Fruit fly (Drosophila melanogaster) whole organism, prepupa: ENCODE measurements around the gene CG33093.

Experiments
- CG10631 ChIP-seq: fragments of 200-800 bp; sonication (Bioruptor generic); optimal IDR thresholded peaks from 2 replicates; lab custom pipeline; 2016; ENCODE audit warnings: missing biosample characterization, missing genetic modification characterization
- CG10669 ChIP-seq: fragments of 200-800 bp; sonication (Bioruptor generic); optimal IDR thresholded peaks from 3 replicates; lab custom pipeline; 2018; ENCODE audit warnings: missing biosample characterization, mild to moderate bottlenecking, missing genetic modification characterization, moderate library complexity
- CG11294 ChIP-seq: fragments of 200-800 bp; sonication (Bioruptor generic); IDR thresholded peaks from 2 replicates; pipeline ENCODE4 v1.3.6; 2022; ENCODE audit warnings: missing biosample characterization, missing genetic modification characterization
- CG1621 ChIP-seq: fragments of 200-800 bp; sonication (Bioruptor generic); optimal IDR thresholded peaks from 3 replicates; lab custom pipeline; 2018; ENCODE audit warnings: missing biosample characterization, mild to moderate bottlenecking, missing genetic modification characterization
- CG16779 ChIP-seq: fragments of 200-800 bp; sonication (Bioruptor generic); optimal IDR thresholded peaks from 3 replicates; lab custom pipeline; 2017; ENCODE audit warnings: missing biosample characterization, mild to moderate bottlenecking, missing genetic modification characterization
- CG3032 ChIP-seq: fragments of 200-800 bp; optimal IDR thresholded peaks from 2 replicates; lab custom pipeline; 2019; ENCODE audit warnings: missing biosample characterization, mild to moderate bottlenecking, missing genetic modification characterization, moderate library complexity
- CG31627 ChIP-seq: fragments of 200-800 bp; sonication (Bioruptor generic); optimal IDR thresholded peaks from 3 replicates; lab custom pipeline; 2016; ENCODE audit warnings: missing biosample characterization, missing genetic modification characterization
- CG3919 ChIP-seq: fragments of 200-800 bp; sonication (Bioruptor generic); optimal IDR thresholded peaks from 3 replicates; lab custom pipeline; 2016; ENCODE audit warnings: missing biosample characterization, missing genetic modification characterization
- CG4318 ChIP-seq: fragments of 200-800 bp; sonication (Bioruptor generic); optimal IDR thresholded peaks from 3 replicates; lab custom pipeline; 2017; ENCODE audit warnings: missing biosample characterization, mild to moderate bottlenecking, missing genetic modification characterization
- CG6163 ChIP-seq: fragments of 200-800 bp; sonication (Bioruptor generic); IDR thresholded peaks from 3 replicates; pipeline ENCODE4 v1.3.6; 2022; ENCODE audit warnings: missing biosample characterization, missing genetic modification characterization
- CG6276 ChIP-seq: fragments of 200-800 bp; sonication (Bioruptor generic); optimal IDR thresholded peaks from 2 replicates; lab custom pipeline; 2017; ENCODE audit warnings: missing biosample characterization, mild to moderate bottlenecking, missing genetic modification characterization
- CG6792 ChIP-seq: fragments of 200-800 bp; sonication (Bioruptor generic); optimal IDR thresholded peaks from 3 replicates; lab custom pipeline; 2016; ENCODE audit warnings: missing biosample characterization, missing genetic modification characterization
- CG6854 ChIP-seq: fragments of 200-800 bp; sonication (Bioruptor generic); optimal IDR thresholded peaks from 2 replicates; lab custom pipeline; 2017; ENCODE audit warnings: missing biosample characterization, mild to moderate bottlenecking, missing genetic modification characterization
- CG7368 ChIP-seq: fragments of 200-800 bp; sonication (Bioruptor generic); optimal IDR thresholded peaks from 3 replicates; lab custom pipeline; 2016; ENCODE audit warnings: missing biosample characterization, missing genetic modification characterization
- CG9139 ChIP-seq: fragments of 200-800 bp; sonication (Bioruptor generic); optimal IDR thresholded peaks from 3 replicates; lab custom pipeline; 2017; ENCODE audit warnings: missing biosample characterization, mild to moderate bottlenecking, missing genetic modification characterization
- Eip93F ChIP-seq: fragments of 200-800 bp; sonication (Bioruptor generic); optimal IDR thresholded peaks from 2 replicates; lab custom pipeline; 2016; ENCODE audit warnings: missing biosample characterization, mild to moderate bottlenecking, missing genetic modification characterization
- Ets21C ChIP-seq: fragments of 200-800 bp; sonication (Bioruptor generic); optimal IDR thresholded peaks from 3 replicates; lab custom pipeline; 2016; ENCODE audit warnings: missing biosample characterization, missing genetic modification characterization
- Ets96B ChIP-seq: fragments of 200-800 bp; optimal IDR thresholded peaks from 2 replicates; lab custom pipeline; 2019; ENCODE audit warnings: missing biosample characterization, mild to moderate bottlenecking, missing genetic modification characterization, moderate library complexity
- Hr39 ChIP-seq: fragments of 200-800 bp; sonication (Bioruptor generic); optimal IDR thresholded peaks from 2 replicates; lab custom pipeline; 2016; ENCODE audit warnings: missing biosample characterization, missing genetic modification characterization
- Lpt ChIP-seq: fragments of 200-800 bp; sonication (Bioruptor generic); optimal IDR thresholded peaks from 3 replicates; lab custom pipeline; 2016; ENCODE audit warnings: missing biosample characterization, missing genetic modification characterization
- OdsH ChIP-seq: fragments of 200-800 bp; sonication (Bioruptor generic); optimal IDR thresholded peaks from 3 replicates; lab custom pipeline; 2016; ENCODE audit warnings: missing biosample characterization, missing genetic modification characterization
- Smox ChIP-seq: fragments of 200-800 bp; sonication (Bioruptor generic); optimal IDR thresholded peaks from 3 replicates; lab custom pipeline; 2016; ENCODE audit warnings: missing biosample characterization, missing genetic modification characterization
- Sox102F ChIP-seq: fragments of 200-800 bp; sonication (Bioruptor generic); optimal IDR thresholded peaks from 2 replicates; lab custom pipeline; 2016; ENCODE audit warnings: missing biosample characterization, mild to moderate bottlenecking, missing genetic modification characterization
- Sox15 ChIP-seq: fragments of 200-800 bp; sonication (Bioruptor generic); optimal IDR thresholded peaks from 3 replicates; lab custom pipeline; 2016; ENCODE audit warnings: missing biosample characterization, missing genetic modification characterization
- acj6 ChIP-seq: fragments of 200-800 bp; sonication (Bioruptor generic); optimal IDR thresholded peaks from 3 replicates; lab custom pipeline; 2016; ENCODE audit warnings: missing biosample characterization, missing genetic modification characterization
- dac ChIP-seq: fragments of 200-800 bp; sonication (Bioruptor generic); optimal IDR thresholded peaks from 2 replicates; lab custom pipeline; 2017; ENCODE audit warnings: missing biosample characterization, mild to moderate bottlenecking, missing genetic modification characterization
- dsx ChIP-seq: fragments of 200-800 bp; optimal IDR thresholded peaks from 3 replicates; lab custom pipeline; 2019; ENCODE audit warnings: missing biosample characterization, mild to moderate bottlenecking, missing genetic modification characterization, moderate library complexity; ENCODE audit not compliant: poor library complexity, severe bottlenecking
- esn ChIP-seq: fragments of 200-800 bp; sonication (Bioruptor generic); optimal IDR thresholded peaks from 2 replicates; lab custom pipeline; 2016; ENCODE audit warnings: missing biosample characterization, mild to moderate bottlenecking, missing genetic modification characterization, moderate library complexity
- fd59A ChIP-seq: fragments of 200-800 bp; sonication (Bioruptor generic); optimal IDR thresholded peaks from 2 replicates; lab custom pipeline; 2017; ENCODE audit warnings: missing biosample characterization, mild to moderate bottlenecking, missing genetic modification characterization, missing genetic modification reagents
- fd85E ChIP-seq: fragments of 200-800 bp; sonication (Bioruptor generic); optimal IDR thresholded peaks from 3 replicates; lab custom pipeline; 2016; ENCODE audit warnings: missing biosample characterization, missing genetic modification characterization
- fkh ChIP-seq: fragments of 200-800 bp; sonication (Bioruptor generic); optimal IDR thresholded peaks from 3 replicates; lab custom pipeline; 2017; ENCODE audit warnings: missing biosample characterization, mild to moderate bottlenecking, missing genetic modification characterization, moderate library complexity
- lz ChIP-seq: fragments of 200-800 bp; sonication (Bioruptor generic); optimal IDR thresholded peaks from 3 replicates; lab custom pipeline; 2016; ENCODE audit warnings: missing biosample characterization, missing genetic modification characterization
- net ChIP-seq: fragments of 200-800 bp; sonication (Bioruptor generic); optimal IDR thresholded peaks from 3 replicates; lab custom pipeline; 2016; ENCODE audit warnings: missing biosample characterization, missing genetic modification characterization
- pdm3 ChIP-seq: fragments of 200-800 bp; sonication (Bioruptor generic); optimal IDR thresholded peaks from 3 replicates; lab custom pipeline; 2016; ENCODE audit warnings: missing biosample characterization, missing genetic modification characterization
- ss ChIP-seq, 2 experiments: fragments of 200-800 bp; sonication (Bioruptor generic); optimal IDR thresholded peaks; 2 replicates in 1 of 2; 3 replicates in 1 of 2; lab custom pipeline; 2017 to 2018; ENCODE audit warnings: mild to moderate bottlenecking in 2 of 2, missing biosample characterization in 2 of 2, missing genetic modification characterization in 2 of 2, moderate library complexity in 1 of 2
- vri ChIP-seq: fragments of 200-800 bp; sonication (Bioruptor generic); optimal IDR thresholded peaks from 3 replicates; lab custom pipeline; 2016; ENCODE audit warnings: missing biosample characterization, mild to moderate bottlenecking, missing genetic modification characterization

CG33093 gene

DNA sequence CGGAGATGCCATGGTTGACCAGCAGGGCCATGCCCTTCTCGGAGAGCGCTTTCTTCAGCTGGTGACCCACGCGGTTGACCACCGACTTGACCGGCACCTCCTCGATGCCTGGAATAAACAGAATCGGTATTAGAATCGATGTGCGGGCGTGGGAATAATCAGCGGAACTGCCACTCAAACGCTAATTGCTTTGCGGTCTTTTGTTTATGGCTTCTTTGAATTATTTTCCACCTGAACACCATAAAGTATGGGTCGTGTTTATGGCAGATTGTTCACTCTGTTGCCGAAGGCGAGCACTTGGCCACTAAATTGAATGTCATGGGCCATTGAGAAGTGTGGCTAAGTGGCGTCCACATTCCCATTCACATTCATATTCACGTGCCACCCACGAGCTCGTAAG is 9.7 kb downstream of the CG33093 start:
- TF ChIP-seq CG6854 (GFP tag; lab: Kevin White, UChicago) (no peak), CG9139 (GFP tag; lab: Kevin White, UChicago) (no peak), CG10669 (no peak), pdm3 (GFP tag; lab: Kevin White, UChicago) (no peak), net (no peak), esn (no peak), CG1621 (tag; lab: Kevin White, UChicago) (no peak), ss (GFP tag; optimal IDR thresholded peaks at IDR 0.05; lab: Kevin White, UChicago) (no peak), CG6163 (no peak), Eip93F (no peak), lz (no peak), Lpt (GFP tag; lab: Kevin White, UChicago) (no peak)

DNA sequence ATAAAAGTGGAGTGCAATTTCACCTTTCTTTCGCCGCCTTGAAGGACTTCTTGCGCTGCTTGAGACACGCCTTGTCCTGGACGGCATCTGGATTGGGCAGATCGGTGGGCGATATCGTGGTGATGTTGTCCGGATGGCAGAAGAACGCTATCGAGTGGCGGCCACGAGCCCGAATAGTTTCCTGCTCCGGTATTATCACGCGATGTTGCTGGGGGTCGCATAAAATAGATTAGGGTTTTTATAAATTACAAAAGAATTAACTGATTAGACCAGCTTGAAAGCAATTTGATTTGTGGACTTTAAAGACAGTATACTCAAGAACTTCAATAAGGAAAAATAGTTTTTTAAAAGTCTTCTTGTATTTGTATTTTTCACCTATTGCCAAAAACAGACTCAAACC is 11.2 kb downstream of the CG33093 start:
- TF ChIP-seq lz (no peak), Smox (GFP tag; lab: Kevin White, UChicago) (no peak), OdsH (GFP tag; lab: Kevin White, UChicago) (no peak), dsx (GFP tag; lab: Kevin White, UChicago) (no peak), Ets21C (GFP tag; lab: Kevin White, UChicago) (no peak), Lpt (GFP tag; lab: Kevin White, UChicago) (no peak), fd59A (GFP tag; lab: Kevin White, UChicago) (no peak), CG3919 (no peak), ss (GFP tag; optimal IDR thresholded peaks at IDR 0.05; lab: Kevin White, UChicago) (no peak), CG11294 (no peak), Sox15 (GFP tag; lab: Kevin White, UChicago) (no peak), net (no peak)

DNA sequence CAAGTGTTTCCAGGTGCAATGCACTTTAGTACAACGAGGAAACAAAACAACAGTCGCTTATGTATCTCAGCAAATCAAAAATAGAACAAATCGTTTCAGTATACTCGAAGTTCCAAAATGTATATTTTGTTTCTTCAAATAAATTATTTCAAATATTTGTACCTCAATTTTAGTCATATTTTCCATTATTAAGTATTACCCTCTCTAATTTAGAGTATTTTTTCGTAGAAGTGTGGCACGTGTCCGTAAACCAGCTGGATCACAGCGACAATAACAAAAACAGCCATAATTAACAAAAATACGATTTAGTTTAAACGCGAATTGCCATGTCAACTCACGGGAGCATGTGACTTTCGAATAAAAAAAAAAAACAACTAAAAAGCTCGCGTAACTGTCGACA is 13.0 kb downstream of the CG33093 start:
- TF ChIP-seq Smox (GFP tag; lab: Kevin White, UChicago) = no peak

DNA sequence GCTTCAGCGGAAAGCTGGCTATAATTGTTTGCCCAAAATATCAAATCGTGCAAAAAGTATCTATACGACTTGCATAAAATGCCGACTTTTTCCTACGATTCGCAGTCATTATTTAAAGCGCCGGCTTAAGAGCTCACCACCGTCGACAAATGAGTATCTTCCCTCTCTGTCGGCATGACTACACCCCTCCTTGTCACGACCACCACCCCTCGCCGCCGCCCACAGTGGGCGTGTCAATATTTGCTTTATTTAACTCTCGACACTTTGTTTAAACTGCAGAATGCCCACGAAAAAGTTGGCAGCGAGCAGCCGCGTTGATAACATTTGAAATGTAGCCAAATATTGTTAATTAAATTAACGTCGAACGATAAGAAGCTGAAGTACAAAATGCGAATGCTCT is 13.4 kb downstream of the CG33093 start:
- TF ChIP-seq CG16779 (no peak), CG4318 (GFP tag; lab: Kevin White, UChicago) (no peak), CG6276 (GFP tag; lab: Kevin White, UChicago) (no peak), lz (no peak), fd85E (GFP tag; lab: Kevin White, UChicago) (no peak), net (no peak), CG10631 (GFP tag; lab: Kevin White, UChicago) (no peak), dac (no peak), CG6854 (GFP tag; lab: Kevin White, UChicago) (peak; percentile 15), CG31627 (no peak), Sox102F (peak; percentile 15), fkh (GFP tag; lab: Kevin White, UChicago) (peak; percentile 95), Hr39 (GFP tag; lab: Kevin White, UChicago) (no peak), CG6792 (GFP tag; lab: Kevin White, UChicago) (no peak), Ets96B (tag; lab: Kevin White, UChicago) (no peak), acj6 (GFP tag; lab: Kevin White, UChicago) (no peak), CG7368 (GFP tag; lab: Kevin White, UChicago) (no peak), CG3032 (tag; lab: Kevin White, UChicago) (no peak), Eip93F (no peak), vri (GFP tag; lab: Kevin White, UChicago) (peak; percentile 58)
